Worm (Caenorhabditis elegans): Measurements from ENCODE around the gene vrk-1.

The vrk-1 gene

DNA sequence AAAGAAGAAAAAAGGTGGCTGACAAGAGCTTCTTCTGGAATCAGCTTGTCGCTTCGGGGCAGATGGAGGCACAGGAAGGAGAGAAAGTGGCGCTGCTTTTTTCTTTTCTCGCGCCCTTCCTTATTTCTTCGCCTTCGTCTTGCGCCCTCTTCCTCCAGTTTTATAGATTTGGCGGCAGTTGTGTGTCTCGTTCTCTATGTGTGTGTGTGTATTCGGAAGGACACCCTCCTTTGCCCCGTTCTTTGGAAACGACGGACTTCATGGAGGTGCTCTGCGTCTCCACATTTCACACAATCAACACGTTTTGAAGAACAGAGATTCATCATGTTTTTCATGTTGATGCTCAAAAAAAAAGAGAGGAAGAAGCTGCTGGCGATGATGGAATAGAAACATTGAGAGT is 26.9 kb downstream of the vrk-1 start:
- peak; percentile 36 for TF ChIP-seq C34F6.9 (tag; optimal IDR thresholded peaks at IDR 0.05)
- TF ChIP-seq zag-1 (tag; optimal IDR thresholded peaks at IDR 0.05): peak; percentile 32
- TF ChIP-seq sma-9 (GFP tag; optimal IDR thresholded peaks at IDR 0.05): peak; percentile 22
- no peak for TF ChIP-seq sma-9 (tag; optimal IDR thresholded peaks at IDR 0.05)
- TF ChIP-seq unc-55 (GFP tag; optimal IDR thresholded peaks at IDR 0.05): peak; percentile 29
- no peak for TF ChIP-seq unc-39 (tag; optimal IDR thresholded peaks at IDR 0.05)
- no peak for TF ChIP-seq ceh-82 (tag; optimal IDR thresholded peaks at IDR 0.05)
- TF ChIP-seq Y55F3AM.14 (GFP tag; optimal IDR thresholded peaks at IDR 0.05): peak; percentile 4
- TF ChIP-seq F13H6.1 (tag; optimal IDR thresholded peaks at IDR 0.05): peak; percentile 29

DNA sequence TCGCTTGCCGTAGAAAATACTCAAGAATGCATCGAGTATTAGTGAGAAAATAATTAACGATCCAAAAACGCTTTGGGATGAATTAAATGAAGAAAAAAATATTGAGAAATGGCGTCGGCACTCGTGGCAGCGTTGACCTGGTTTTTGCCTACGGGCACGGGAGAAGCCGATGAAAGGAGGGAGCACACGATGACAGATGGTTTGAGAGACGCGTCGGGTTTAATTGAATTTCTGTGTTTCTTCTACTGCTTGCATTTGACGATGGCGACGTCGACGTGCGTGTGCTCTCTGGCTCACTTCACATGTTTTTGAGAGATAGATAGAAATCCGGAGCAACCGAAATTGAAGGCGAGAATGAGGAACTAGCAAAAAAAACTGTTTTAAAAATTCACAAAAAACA is 28.9 kb downstream of the vrk-1 start:
- no peak for TF ChIP-seq ama-1 (optimal IDR thresholded peaks at IDR 0.05)
- TF ChIP-seq crh-2 (tag; optimal IDR thresholded peaks at IDR 0.05): no peak
- no peak for TF ChIP-seq nhr-129 (tag; optimal IDR thresholded peaks at IDR 0.05)
- TF ChIP-seq lin-11 (tag; optimal IDR thresholded peaks at IDR 0.05): no peak

DNA sequence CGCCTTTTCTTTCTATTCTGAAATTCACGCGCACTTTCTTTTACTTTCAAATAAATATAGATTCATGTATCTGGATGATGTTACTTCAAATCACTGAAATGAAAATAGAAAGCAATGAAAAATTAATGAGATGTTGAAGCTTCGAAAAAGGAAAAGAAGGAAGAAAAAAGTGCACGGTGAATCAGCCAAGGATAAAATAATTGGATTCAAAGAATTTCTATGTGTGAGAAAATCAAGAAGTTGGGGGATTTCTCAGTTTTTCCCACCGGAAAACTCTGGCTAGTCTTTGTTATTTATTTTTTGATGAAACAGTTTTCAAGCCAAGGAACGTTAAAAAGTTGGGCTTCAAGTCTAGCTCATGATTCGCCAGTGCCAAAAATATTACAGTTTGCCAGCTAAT is 30.0 kb downstream of the vrk-1 start:
- TF ChIP-seq nhr-237 (tag; optimal IDR thresholded peaks at IDR 0.05): no peak
- no peak for TF ChIP-seq nhr-129 (tag; optimal IDR thresholded peaks at IDR 0.05)
- no peak for TF ChIP-seq aly-2 (tag; optimal IDR thresholded peaks at IDR 0.05)
- TF ChIP-seq C34F6.9 (tag; optimal IDR thresholded peaks at IDR 0.05): no peak
- TF ChIP-seq elt-3 (tag; optimal IDR thresholded peaks at IDR 0.05): no peak
- TF ChIP-seq nhr-25 (tag; optimal IDR thresholded peaks at IDR 0.05): no peak
- TF ChIP-seq mdl-1 (tag; optimal IDR thresholded peaks at IDR 0.05): no peak

DNA sequence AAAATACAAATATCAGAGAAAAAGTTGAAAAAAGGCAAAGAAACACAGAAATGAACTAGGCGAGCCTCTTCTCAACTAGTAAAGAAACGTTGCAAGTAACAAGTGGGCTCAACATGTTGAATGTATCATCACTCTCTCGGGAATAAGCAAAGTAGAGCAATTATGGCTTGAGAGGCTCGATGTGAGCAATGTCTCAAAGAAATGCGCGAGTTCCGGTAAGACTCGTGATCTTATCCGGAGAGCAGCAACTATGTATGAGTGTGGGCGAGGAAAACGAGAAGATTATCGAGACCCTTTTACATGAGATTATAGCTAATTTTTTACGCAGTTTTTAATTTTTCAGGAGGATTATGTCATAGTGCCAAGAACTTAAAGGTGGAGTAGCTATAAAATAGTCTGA is 30.4 kb downstream of the vrk-1 start:
- peak; percentile 28 for TF ChIP-seq mab-5 (tag; optimal IDR thresholded peaks at IDR 0.05)
- peak; percentile 13 for TF ChIP-seq nhr-129 (tag; optimal IDR thresholded peaks at IDR 0.05)
- TF ChIP-seq sma-9 (GFP tag; optimal IDR thresholded peaks at IDR 0.05): peak; percentile 32
- no peak for TF ChIP-seq sma-9 (tag; optimal IDR thresholded peaks at IDR 0.05)
- TF ChIP-seq aly-2 (tag; optimal IDR thresholded peaks at IDR 0.05): no peak
- TF ChIP-seq C34F6.9 (tag; optimal IDR thresholded peaks at IDR 0.05): no peak
- peak in 1 of 2 experiments; percentile 39 for TF ChIP-seq lsy-2 (tag; optimal IDR thresholded peaks at IDR 0.05)

DNA sequence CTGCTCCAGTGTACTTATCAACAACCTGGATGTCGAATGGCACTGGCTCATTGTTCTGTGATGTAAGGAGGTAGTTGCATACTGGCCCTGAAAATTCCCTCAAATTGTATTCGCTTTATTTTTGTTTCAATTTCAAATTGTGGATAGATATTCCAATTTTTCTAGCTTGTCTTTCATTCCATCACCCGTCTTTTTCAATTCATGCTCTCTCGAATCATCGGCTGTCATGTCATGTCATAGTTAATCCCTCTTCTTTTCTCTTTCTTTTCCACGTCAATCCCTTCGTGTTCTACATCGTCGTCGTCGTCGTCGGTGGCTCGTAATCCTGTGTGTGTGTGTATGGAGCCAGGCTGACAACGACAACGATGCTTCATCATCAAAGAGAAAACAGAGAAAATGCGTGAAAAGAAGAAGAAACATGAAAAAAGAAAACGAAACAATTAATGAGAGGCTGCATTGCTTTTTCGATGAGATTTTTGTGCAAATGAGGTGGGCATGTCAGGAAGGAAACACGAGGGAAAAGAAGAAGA is 33.9 kb downstream of the vrk-1 start:
- TF ChIP-seq nhr-129 (tag; optimal IDR thresholded peaks at IDR 0.05) (peak; percentile 26), blmp-1 (tag; optimal IDR thresholded peaks at IDR 0.05; ENCODE audit: insufficient read depth) (no peak), lsy-2 (tag; optimal IDR thresholded peaks at IDR 0.05) (peak in 1 of 2 experiments; percentile 2), unc-55 (GFP tag; optimal IDR thresholded peaks at IDR 0.05) (peak; percentile 77), C34F6.9 (tag; optimal IDR thresholded peaks at IDR 0.05) (peak; percentile 21), crh-2 (tag; optimal IDR thresholded peaks at IDR 0.05) (peak; percentile 0)

DNA sequence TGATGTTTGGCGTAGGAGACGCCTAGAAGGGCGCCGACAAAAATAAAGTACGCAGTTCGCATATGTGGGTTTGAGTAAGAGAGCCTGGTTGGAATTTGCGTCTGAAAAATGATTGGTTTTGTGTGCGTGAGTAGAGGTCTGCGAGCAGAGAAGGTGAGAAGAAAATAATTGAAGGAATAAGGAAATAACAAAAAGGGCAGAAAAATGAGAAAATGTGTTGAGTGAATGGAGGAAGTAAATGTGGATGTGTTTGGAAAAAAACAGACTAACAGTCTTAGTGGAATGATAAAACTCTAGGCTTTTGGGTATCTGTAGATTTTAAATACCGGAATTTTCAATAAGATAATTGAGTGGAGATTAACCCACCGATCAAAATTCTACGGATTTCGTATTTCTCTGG is 34.8 kb downstream of the vrk-1 start, which contains the start of gene casy-1:
Gene casy-1 (minus strand): TSS at position 101 of the 400 bp plus-strand sequence.
- TF ChIP-seq nhr-6 (tag; optimal IDR thresholded peaks at IDR 0.05) (no peak), ceh-82 (tag; optimal IDR thresholded peaks at IDR 0.05) (no peak), ztf-11 (tag; optimal IDR thresholded peaks at IDR 0.05) (no peak), crh-2 (tag; optimal IDR thresholded peaks at IDR 0.05) (no peak), peb-1 (tag; optimal IDR thresholded peaks at IDR 0.05) (no peak)

DNA sequence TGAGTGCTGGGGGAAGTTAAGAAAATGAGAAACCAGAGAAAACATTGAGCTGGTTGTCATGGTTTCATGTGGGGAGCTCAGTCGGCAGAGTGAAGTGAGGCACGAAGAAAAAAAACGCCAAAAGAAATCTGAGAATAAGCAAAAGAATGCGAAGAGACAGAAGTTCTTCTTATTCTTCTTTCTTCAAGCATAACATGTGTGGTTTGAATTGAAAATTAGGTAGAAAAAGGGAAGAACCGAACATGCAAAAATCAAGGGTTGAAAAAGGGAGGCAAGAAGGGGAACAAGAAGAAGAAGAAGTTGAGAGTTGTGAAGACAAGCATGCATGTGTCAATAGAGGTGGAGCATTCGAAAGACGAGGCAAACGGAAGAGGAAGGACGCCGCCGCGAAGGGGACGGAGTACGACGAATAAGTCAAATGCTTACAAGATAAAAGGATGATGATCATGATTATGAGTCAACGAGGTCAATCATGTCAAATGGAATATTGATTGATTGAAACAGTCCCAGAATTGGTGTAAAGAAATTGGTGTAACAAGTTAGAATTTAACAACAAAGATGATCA is 36.1 kb downstream of the vrk-1 start:
- TF ChIP-seq C34F6.9 (tag; optimal IDR thresholded peaks at IDR 0.05) (peak; percentile 13), mab-5 (tag; optimal IDR thresholded peaks at IDR 0.05) (no peak), zag-1 (tag; optimal IDR thresholded peaks at IDR 0.05) (no peak), sem-4 (tag; optimal IDR thresholded peaks at IDR 0.05) (no peak), sma-9 (GFP tag; optimal IDR thresholded peaks at IDR 0.05) (no peak), sma-9 (tag; optimal IDR thresholded peaks at IDR 0.05) (no peak), fos-1 (tag; optimal IDR thresholded peaks at IDR 0.05) (no peak), blmp-1 (tag; optimal IDR thresholded peaks at IDR 0.05; ENCODE audit: insufficient read depth) (no peak), alr-1 (tag; optimal IDR thresholded peaks at IDR 0.05) (no peak)

Measured in whole organism, L2 larva.